Fruit fly (Drosophila melanogaster) whole organism, embryonic: ENCODE data around the gene CG12728.

Experiments used
- CG10654 ChIP-seq: fragments of 200-800 bp; sonication (Bioruptor generic); optimal IDR thresholded peaks from 2 replicates; lab custom pipeline; 2016; ENCODE audit warnings: missing biosample characterization, missing genetic modification characterization
- CG11723 ChIP-seq: fragments of 200-800 bp; sonication (Bioruptor generic); optimal IDR thresholded peaks from 2 replicates; lab custom pipeline; 2017; ENCODE audit warnings: missing biosample characterization, mild to moderate bottlenecking, missing genetic modification characterization
- CG13123 ChIP-seq: fragments of 200-800 bp; sonication (Bioruptor generic); optimal IDR thresholded peaks from 2 replicates; lab custom pipeline; 2016; ENCODE audit warnings: missing biosample characterization, missing genetic modification characterization
- CG13624 ChIP-seq: fragments of 200-800 bp; sonication (Bioruptor generic); optimal IDR thresholded peaks from 2 replicates; lab custom pipeline; 2016; ENCODE audit warnings: missing biosample characterization, missing genetic modification characterization
- CG14710 ChIP-seq: fragments of 200-800 bp; sonication (Bioruptor generic); optimal IDR thresholded peaks from 3 replicates; lab custom pipeline; 2019; ENCODE audit warnings: missing biosample characterization, mild to moderate bottlenecking, missing genetic modification characterization, moderate library complexity
- CG14965 ChIP-seq: fragments of 200-800 bp; sonication (Bioruptor generic); optimal IDR thresholded peaks from 2 replicates; lab custom pipeline; 2016; ENCODE audit warnings: missing biosample characterization, missing genetic modification characterization, borderline replicate concordance
- CG1647 ChIP-seq: fragments of 200-800 bp; sonication (Bioruptor generic); optimal IDR thresholded peaks from 3 replicates; lab custom pipeline; 2016; ENCODE audit warnings: missing biosample characterization, missing genetic modification characterization
- CG17186 ChIP-seq: fragments of 200-800 bp; sonication (Bioruptor generic); optimal IDR thresholded peaks from 3 replicates; lab custom pipeline; 2017; ENCODE audit warnings: missing biosample characterization, missing genetic modification reagents, missing genetic modification characterization
- CG17385 ChIP-seq: fragments of 200-800 bp; sonication (Bioruptor generic); optimal IDR thresholded peaks from 3 replicates; lab custom pipeline; 2018; ENCODE audit warnings: missing biosample characterization, mild to moderate bottlenecking, missing genetic modification characterization
- CG2199 ChIP-seq: fragments of 200-800 bp; sonication (Bioruptor generic); IDR thresholded peaks from 3 replicates; pipeline ENCODE4 v1.3.6; 2022; ENCODE audit warnings: missing biosample characterization, missing genetic modification characterization
- CG2678 ChIP-seq: fragments of 200-800 bp; sonication (Bioruptor generic); optimal IDR thresholded peaks from 3 replicates; lab custom pipeline; 2019; ENCODE audit warnings: missing biosample characterization, mild to moderate bottlenecking, missing genetic modification characterization, moderate library complexity
- CG2875 ChIP-seq: fragments of 200-800 bp; sonication (Bioruptor generic); optimal IDR thresholded peaks from 2 replicates; lab custom pipeline; 2017; ENCODE audit warnings: missing biosample characterization, mild to moderate bottlenecking, missing genetic modification characterization, missing genetic modification reagents
- CG6254 ChIP-seq: fragments of 200-800 bp; sonication (Bioruptor generic); optimal IDR thresholded peaks from 3 replicates; lab custom pipeline; 2017; ENCODE audit warnings: mild to moderate bottlenecking, missing biosample characterization, missing genetic modification reagents, missing genetic modification characterization
- CG6683 ChIP-seq: fragments of 200-800 bp; sonication (Bioruptor generic); optimal IDR thresholded peaks from 2 replicates; lab custom pipeline; 2017; ENCODE audit warnings: missing biosample characterization, mild to moderate bottlenecking, missing genetic modification characterization, missing genetic modification reagents
- CG8290 ChIP-seq, 3 experiments: fragments of 200-800 bp; sonication (Bioruptor generic); optimal IDR thresholded peaks; 2 replicates each; lab custom pipeline; 2016 to 2019; ENCODE audit warnings: missing biosample characterization in 3 of 3, missing genetic modification characterization in 3 of 3, mild to moderate bottlenecking in 2 of 3, moderate library complexity in 1 of 3
- CG8765 ChIP-seq: fragments of 200-800 bp; sonication (Bioruptor generic); IDR thresholded peaks from 2 replicates; pipeline ENCODE4 v1.3.6; 2022; ENCODE audit warnings: missing biosample characterization, missing genetic modification characterization
- CG8924 ChIP-seq: fragments of 200-800 bp; optimal IDR thresholded peaks from 3 replicates; lab custom pipeline; 2019; ENCODE audit warnings: missing biosample characterization, mild to moderate bottlenecking, missing genetic modification characterization, moderate library complexity
- CG8944 ChIP-seq: fragments of 200-800 bp; sonication (Bioruptor generic); optimal IDR thresholded peaks from 3 replicates; lab custom pipeline; 2016; ENCODE audit warnings: missing biosample characterization, missing genetic modification characterization
- E2f2 ChIP-seq: fragments of 200-800 bp; sonication (Bioruptor generic); IDR thresholded peaks from 2 replicates; pipeline ENCODE4 v1.3.6; 2022; ENCODE audit warnings: missing biosample characterization, missing genetic modification characterization
- H2.0 ChIP-seq: fragments of 200-800 bp; sonication (Bioruptor generic); IDR thresholded peaks from 2 replicates; pipeline ENCODE4 v1.3.6; 2022; ENCODE audit warnings: missing biosample characterization, missing genetic modification characterization
- Jarid2 ChIP-seq: fragments of 200-800 bp; sonication (Bioruptor generic); optimal IDR thresholded peaks from 3 replicates; lab custom pipeline; 2017; ENCODE audit warnings: mild to moderate bottlenecking, missing biosample characterization, missing genetic modification reagents, missing genetic modification characterization
- Kr ChIP-seq: fragments of 200-800 bp; sonication (Bioruptor generic); optimal IDR thresholded peaks from 2 replicates; lab custom pipeline; 2017; ENCODE audit warnings: missing biosample characterization, mild to moderate bottlenecking, missing genetic modification characterization
- Spps ChIP-seq: fragments of 200-800 bp; sonication (Bioruptor generic); optimal IDR thresholded peaks from 2 replicates; lab custom pipeline; 2018; ENCODE audit warnings: missing biosample characterization, mild to moderate bottlenecking, missing genetic modification characterization
- Stat92E ChIP-seq, 3 experiments: fragments of >200 bp in 2 of 3; fragments of 200-800 bp in 1 of 3; sonication (Bioruptor generic) in 1 of 3; optimal IDR thresholded peaks; 2 replicates each; lab custom pipeline; 2017 to 2019; ENCODE audit warnings: missing biosample characterization in 3 of 3, missing genetic modification characterization in 3 of 3, mild to moderate bottlenecking in 1 of 3, moderate library complexity in 1 of 3
- aop ChIP-seq: fragments of 200-800 bp; sonication (Bioruptor generic); IDR thresholded peaks from 2 replicates; pipeline ENCODE4 v1.3.6; 2022; ENCODE audit warnings: missing biosample characterization, missing genetic modification characterization
- ato ChIP-seq: fragments of 200-800 bp; sonication (Bioruptor generic); IDR thresholded peaks from 2 replicates; pipeline ENCODE4 v1.3.6; 2022; ENCODE audit warnings: missing biosample characterization, missing genetic modification characterization; ENCODE audit not compliant: partially characterized antibody
- az2 ChIP-seq: fragments of 200-800 bp; sonication (Bioruptor generic); optimal IDR thresholded peaks from 3 replicates; lab custom pipeline; 2016; ENCODE audit warnings: missing biosample characterization, missing genetic modification characterization
- bbx ChIP-seq: fragments of 200-800 bp; sonication (Bioruptor generic); IDR thresholded peaks from 2 replicates; pipeline ENCODE4 v1.3.6; 2022; ENCODE audit warnings: missing biosample characterization, missing genetic modification characterization; ENCODE audit not compliant: partially characterized antibody
- br ChIP-seq: fragments of >200 bp; optimal IDR thresholded peaks from 2 replicates; lab custom pipeline; 2017
- cad ChIP-seq: fragments of >200 bp; optimal IDR thresholded peaks from 2 replicates; lab custom pipeline; 2017; ENCODE audit warnings: missing biosample characterization, missing genetic modification characterization
- dysf ChIP-seq: fragments of 200-800 bp; sonication (Bioruptor generic); IDR thresholded peaks from 3 replicates; pipeline ENCODE4 v1.3.6; 2022; ENCODE audit warnings: missing biosample characterization, missing genetic modification characterization
- fd96Cb ChIP-seq: fragments of 200-800 bp; sonication (Bioruptor generic); optimal IDR thresholded peaks from 2 replicates; lab custom pipeline; 2018; ENCODE audit warnings: missing biosample characterization, mild to moderate bottlenecking, missing genetic modification characterization, moderate library complexity
- gcm2 ChIP-seq: fragments of 200-800 bp; sonication (Bioruptor generic); optimal IDR thresholded peaks from 2 replicates; lab custom pipeline; 2016; ENCODE audit warnings: missing biosample characterization, missing genetic modification characterization
- gsb ChIP-seq: fragments of 200-800 bp; sonication (Bioruptor generic); IDR thresholded peaks from 2 replicates; pipeline ENCODE4 v1.3.6; 2022; ENCODE audit warnings: missing biosample characterization, missing genetic modification characterization
- hth ChIP-seq: fragments of >200 bp; optimal IDR thresholded peaks from 2 replicates; lab custom pipeline; 2017; ENCODE audit warnings: inconsistent platforms
- kah ChIP-seq: fragments of 200-800 bp; sonication (Bioruptor generic); optimal IDR thresholded peaks from 2 replicates; lab custom pipeline; 2018; ENCODE audit warnings: missing biosample characterization, mild to moderate bottlenecking, missing genetic modification characterization
- lbe ChIP-seq: fragments of 200-800 bp; sonication (Bioruptor generic); optimal IDR thresholded peaks from 2 replicates; lab custom pipeline; 2016; ENCODE audit warnings: missing biosample characterization, mild to moderate bottlenecking, missing genetic modification characterization
- nom ChIP-seq: fragments of 200-800 bp; sonication (Bioruptor generic); optimal IDR thresholded peaks from 2 replicates; lab custom pipeline; 2017; ENCODE audit warnings: missing biosample characterization, missing genetic modification characterization, mild to moderate bottlenecking, moderate library complexity, missing genetic modification reagents
- pan ChIP-seq, 4 experiments: fragments of >200 bp in 3 of 4; fragments of 200-800 bp in 1 of 4; sonication (Bioruptor generic) in 1 of 4; optimal IDR thresholded peaks in 3 of 4; IDR thresholded peaks in 1 of 4; 2 replicates each; pipeline versions ENCODE4 v1.3.6 to Lab custom; 2017 to 2022; ENCODE audit warnings: missing biosample characterization in 2 of 4, missing genetic modification characterization in 2 of 4, mixed read lengths in 1 of 4
- pho ChIP-seq: fragments of 200-800 bp; sonication (Bioruptor generic); optimal IDR thresholded peaks from 2 replicates; lab custom pipeline; 2016; ENCODE audit warnings: missing biosample characterization, missing genetic modification characterization
- phol ChIP-seq: fragments of 200-800 bp; sonication (Bioruptor generic); optimal IDR thresholded peaks from 3 replicates; lab custom pipeline; 2018; ENCODE audit warnings: missing biosample characterization, mild to moderate bottlenecking, missing genetic modification characterization, moderate library complexity
- repo ChIP-seq: fragments of 200-800 bp; sonication (Bioruptor generic); optimal IDR thresholded peaks from 2 replicates; lab custom pipeline; 2016; ENCODE audit warnings: missing biosample characterization, missing genetic modification characterization
- rib ChIP-seq: fragments of 200-800 bp; sonication (Bioruptor generic); IDR thresholded peaks from 2 replicates; pipeline ENCODE4 v1.3.6; 2022; ENCODE audit warnings: missing biosample characterization, missing genetic modification characterization
- toy ChIP-seq: fragments of 200-800 bp; sonication (Bioruptor generic); IDR thresholded peaks from 2 replicates; pipeline ENCODE4 v1.3.6; 2022; ENCODE audit warnings: missing biosample characterization, missing genetic modification characterization
- vfl ChIP-seq: fragments of 200-800 bp; sonication (Bioruptor generic); optimal IDR thresholded peaks from 2 replicates; lab custom pipeline; 2016; ENCODE audit warnings: missing biosample characterization, missing genetic modification characterization
- vvl ChIP-seq: fragments of 200-800 bp; sonication (Bioruptor generic); IDR thresholded peaks from 2 replicates; pipeline ENCODE4 v1.3.6; 2022; ENCODE audit warnings: missing biosample characterization, missing genetic modification characterization
- wor ChIP-seq: fragments of 200-800 bp; sonication (Bioruptor generic); IDR thresholded peaks from 2 replicates; pipeline ENCODE4 v1.3.6; 2022; ENCODE audit warnings: missing biosample characterization, missing genetic modification characterization
- zfh1 ChIP-seq: fragments of 200-800 bp; sonication (Bioruptor generic); IDR thresholded peaks from 3 replicates; pipeline ENCODE4 v1.3.6; 2022; ENCODE audit warnings: missing biosample characterization, missing genetic modification characterization

CG12728 gene

DNA sequence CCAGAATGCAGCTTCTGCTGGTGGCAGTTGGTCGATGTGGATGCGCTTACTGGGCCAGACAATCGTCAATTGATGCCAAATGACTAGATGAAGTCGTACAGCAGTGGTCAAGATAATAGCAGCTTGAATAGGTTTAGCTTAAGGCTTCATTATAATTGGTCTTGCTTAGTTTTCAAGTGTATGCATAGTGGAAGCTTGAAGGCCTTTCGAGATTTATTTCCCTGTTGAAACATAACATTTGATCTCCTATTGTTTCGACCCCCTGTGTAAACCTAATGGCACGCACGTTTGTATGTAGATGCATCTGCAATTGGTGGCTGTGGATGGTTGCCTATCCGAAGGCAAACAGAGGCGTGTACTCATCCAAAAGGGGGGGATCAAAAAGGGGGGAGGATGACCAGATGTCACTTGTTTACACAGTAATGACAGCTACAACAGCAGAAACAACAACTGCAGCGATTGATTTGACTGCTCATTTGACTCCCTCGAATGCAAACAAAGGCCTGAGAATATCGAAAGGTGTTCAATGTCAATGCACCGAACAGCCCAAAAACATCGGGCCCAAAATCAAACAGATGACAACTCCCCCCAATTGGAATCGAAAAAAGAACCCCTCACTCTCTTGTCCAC, 25.8 kb downstream of the CG12728 start (continued):
- TF ChIP-seq cad (GFP tag; lab: Kevin White, UChicago) (no peak), CG14965 (GFP tag; lab: Kevin White, UChicago) (no peak), vfl (GFP tag; lab: Kevin White, UChicago) (no peak), lbe (GFP tag; lab: Kevin White, UChicago) (no peak), CG13624 (GFP tag; lab: Kevin White, UChicago) (no peak), CG17186 (GFP tag; lab: Kevin White, UChicago) (no peak), CG2199 (GFP tag; lab: Robert Waterston, UW) (no peak), gcm2 (GFP tag; lab: Kevin White, UChicago) (no peak), CG2678 (tag; lab: Kevin White, UChicago) (peak; percentile 24), pan (optimal IDR thresholded peaks at IDR 0.05; lab: Kevin White, UChicago) (no peak), pan (GFP tag; optimal IDR thresholded peaks at IDR 0.05 in 1 of 2, IDR thresholded peaks at IDR 0.05 in 1 of 2) (peak in 1 of 2 experiments; percentile 67), wor (GFP tag; lab: Robert Waterston, UW) (0 out of 2 replicates have a peak, but pooled peaks have one; percentile 22), Stat92E (GFP tag; optimal IDR thresholded peaks at IDR 0.05; lab: Kevin White, UChicago) (no peak), gsb (GFP tag; lab: Robert Waterston, UW) (no peak), H2.0 (GFP tag; lab: Robert Waterston, UW) (0 out of 2 replicates have a peak, but pooled peaks have one; percentile 20), CG8944 (GFP tag; lab: Kevin White, UChicago) (no peak), aop (GFP tag; lab: Robert Waterston, UW) (no peak), CG1647 (GFP tag; lab: Kevin White, UChicago) (no peak), ato (GFP tag; lab: Robert Waterston, UW) (no peak), Spps (tag; lab: Kevin White, UChicago) (no peak), repo (GFP tag; lab: Kevin White, UChicago) (no peak), CG10654 (no peak), kah (GFP tag; lab: Kevin White, UChicago) (no peak), CG8765 (GFP tag; lab: Robert Waterston, UW) (no peak), nom (no peak), CG11723 (GFP tag; lab: Kevin White, UChicago) (no peak), phol (peak; percentile 43), E2f2 (GFP tag; lab: Robert Waterston, UW) (no peak; the same call in 1 of the 2 replicates), CG6683 (GFP tag; lab: Kevin White, UChicago) (no peak), rib (GFP tag; lab: Robert Waterston, UW) (no peak), CG6254 (no peak), bbx (no peak), CG14710 (tag; lab: Kevin White, UChicago) (peak; percentile 18), fd96Cb (tag; lab: Kevin White, UChicago) (peak; percentile 49), pho (GFP tag; lab: Kevin White, UChicago) (no peak)

DNA sequence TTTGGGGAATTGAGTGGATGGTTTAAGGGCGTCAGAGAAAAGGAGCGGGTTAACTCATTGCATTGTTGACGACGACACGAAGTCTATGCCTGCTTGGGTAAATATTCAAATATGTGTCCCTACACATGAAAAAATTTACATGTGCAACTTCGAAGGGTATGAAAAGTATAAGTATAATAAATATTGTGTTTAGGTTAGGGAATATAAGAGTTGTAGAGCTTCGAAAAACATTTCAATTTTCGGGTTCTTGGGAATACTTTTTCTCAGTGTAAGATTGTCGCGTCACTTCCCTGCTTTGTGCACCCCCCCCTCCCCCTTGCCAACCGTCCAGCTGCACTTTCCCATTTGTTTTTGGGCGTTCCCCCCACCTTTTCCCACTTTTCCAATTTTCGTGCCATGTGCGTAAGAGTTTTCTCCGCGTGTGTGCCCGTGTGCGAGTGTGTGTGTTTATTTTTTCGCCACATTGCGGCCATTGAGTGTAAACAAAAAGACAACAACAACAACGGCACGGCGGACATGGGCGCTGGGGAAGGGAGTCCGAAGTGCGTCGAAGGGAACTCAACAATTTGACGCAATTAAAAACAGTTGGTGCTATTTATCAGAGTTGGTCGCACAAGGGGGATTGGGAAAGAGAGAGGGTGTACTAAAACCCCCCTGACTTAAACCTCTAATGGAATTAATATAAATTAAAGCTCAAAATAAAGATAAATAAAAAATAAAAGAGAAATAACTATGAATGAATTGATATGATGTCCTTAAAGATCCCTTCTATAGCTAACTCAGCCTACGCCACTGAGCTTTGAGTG, 27.7 kb downstream of the CG12728 start:
- TF ChIP-seq zfh1 = peak; percentile 76
- no peak for TF ChIP-seq hth
- TF ChIP-seq CG8290 (GFP tag; optimal IDR thresholded peaks at IDR 0.05; lab: Kevin White, UChicago) = peak; percentile 41
- no peak for TF ChIP-seq CG8290 (tag; optimal IDR thresholded peaks at IDR 0.05; lab: Kevin White, UChicago)
- TF ChIP-seq dysf (GFP tag; lab: Robert Waterston, UW) = peak; percentile 57
- peak; percentile 28 for TF ChIP-seq CG17385 (GFP tag; lab: Kevin White, UChicago)
- peak; percentile 26 for TF ChIP-seq Kr
- peak; percentile 69 for TF ChIP-seq CG8924 (tag; lab: Kevin White, UChicago)
- TF ChIP-seq Jarid2 = peak; percentile 5
- peak; percentile 55 for TF ChIP-seq vvl (GFP tag; lab: Robert Waterston, UW)
- peak; percentile 22 for TF ChIP-seq az2
- no peak for TF ChIP-seq br
- TF ChIP-seq vfl (GFP tag; lab: Kevin White, UChicago) = no peak
- TF ChIP-seq CG2875 (GFP tag; lab: Kevin White, UChicago) = no peak
- TF ChIP-seq toy (GFP tag; lab: Robert Waterston, UW) = no peak
- no peak for TF ChIP-seq CG13123
